Comparison of ENCODE assay signal across 4 fruit fly cellular contexts in the genomic region with DNA sequence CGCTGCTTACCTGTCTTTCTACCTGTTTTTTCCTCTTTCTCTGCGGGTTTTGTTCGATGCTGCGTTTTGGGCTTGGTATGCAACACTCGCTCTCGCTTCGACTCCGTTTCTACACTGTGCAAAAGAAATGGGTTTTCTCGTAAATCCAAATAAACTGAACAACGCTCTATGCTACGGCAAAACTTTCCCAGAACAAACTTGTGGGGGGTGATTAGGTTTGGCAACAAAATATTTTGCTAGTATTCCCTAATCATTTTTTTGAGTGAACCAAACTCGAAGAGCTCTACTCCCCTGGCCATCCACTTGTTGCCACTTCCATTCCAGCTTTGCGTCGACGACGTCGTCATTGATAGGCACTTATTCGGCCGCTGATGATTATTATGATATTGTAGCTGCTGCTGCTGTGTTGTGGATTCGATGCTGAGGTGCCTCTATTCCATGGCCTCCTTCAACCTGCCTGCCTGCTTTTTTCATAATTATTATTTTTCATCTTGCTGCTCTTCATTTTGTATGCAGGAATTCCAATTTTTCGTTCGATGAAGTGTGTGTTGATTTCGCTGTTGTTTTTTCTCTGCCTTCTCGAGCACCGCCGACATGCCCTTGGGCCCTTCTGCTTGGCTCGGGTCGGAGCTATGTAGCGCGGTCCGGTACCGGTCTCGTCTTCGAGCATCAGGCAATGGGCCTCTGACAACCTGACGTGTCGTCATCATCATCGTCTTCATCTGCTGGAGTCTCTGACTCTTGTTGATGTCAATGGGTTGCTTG.
TF ChIP-seq lines count a peak whose summit lies in the region.

No protein-coding gene starts in this region.

- no peak for TF ChIP-seq CTCF in whole organism, embryonic (GFP tag; optimal IDR thresholded peaks at IDR 0.05; lab: Kevin White, UChicago)

TF ChIP-seq in whole organism, embryonic, 481 proteins besides CTCF, POLR2A, EP300 and RAD21 (continues in another document):
- TF ChIP-seq knrl (GFP tag; IDR thresholded peaks at IDR 0.05; lab: Robert Waterston, UW; ENCODE audit: partially characterized antibody) = no peak
- peak; percentile 90 for TF ChIP-seq HLH3B (GFP tag; IDR thresholded peaks at IDR 0.05; lab: Robert Waterston, UW)
- no peak for TF ChIP-seq schlank (tag; optimal IDR thresholded peaks at IDR 0.05; lab: Kevin White, UChicago)
- peak; percentile 73 for TF ChIP-seq dysf (GFP tag; IDR thresholded peaks at IDR 0.05; lab: Robert Waterston, UW)
- peak; percentile 89 for TF ChIP-seq zf30C (GFP tag; optimal IDR thresholded peaks at IDR 0.05; lab: Kevin White, UChicago)
- TF ChIP-seq pita (GFP tag; optimal IDR thresholded peaks at IDR 0.05; lab: Kevin White, UChicago) = no peak
- TF ChIP-seq CG30431 (GFP tag; optimal IDR thresholded peaks at IDR 0.05; lab: Kevin White, UChicago) = peak; percentile 85
- TF ChIP-seq p53 (GFP tag; optimal IDR thresholded peaks at IDR 0.05; lab: Kevin White, UChicago) = peak; percentile 72
- TF ChIP-seq sim (GFP tag; IDR thresholded peaks at IDR 0.05; lab: Robert Waterston, UW) = peak; percentile 70
- peak; percentile 27 for TF ChIP-seq BtbVII (GFP tag; optimal IDR thresholded peaks at IDR 0.05; lab: Kevin White, UChicago)
- TF ChIP-seq HLHmδ (GFP tag; optimal IDR thresholded peaks at IDR 0.05; lab: Kevin White, UChicago) = no peak
- no peak for TF ChIP-seq fd3F (GFP tag; optimal IDR thresholded peaks at IDR 0.05; lab: Kevin White, UChicago)
- peak; percentile 84 for TF ChIP-seq Blimp-1 (GFP tag; optimal IDR thresholded peaks at IDR 0.05; lab: Kevin White, UChicago)
- peak; percentile 77 for TF ChIP-seq CG2875 (GFP tag; optimal IDR thresholded peaks at IDR 0.05; lab: Kevin White, UChicago)
- peak; percentile 53; the same call in 1 of the 3 replicates for TF ChIP-seq CG11695 (GFP tag; IDR thresholded peaks at IDR 0.05; lab: Robert Waterston, UW)
- peak; percentile 50 for TF ChIP-seq tx (GFP tag; optimal IDR thresholded peaks at IDR 0.05; lab: Kevin White, UChicago)
- TF ChIP-seq Mad (GFP tag; optimal IDR thresholded peaks at IDR 0.05; lab: Kevin White, UChicago) = peak; percentile 77
- TF ChIP-seq CG43689 (GFP tag; IDR thresholded peaks at IDR 0.05; lab: Robert Waterston, UW) = peak; percentile 28; the same call in 1 of the 2 replicates
- peak; percentile 97 for TF ChIP-seq Ets65A (GFP tag; lab: Kevin White, UChicago)
- TF ChIP-seq caup (GFP tag; optimal IDR thresholded peaks at IDR 0.05; lab: Kevin White, UChicago; ENCODE audit: severe bottlenecking) = peak; percentile 15

TF ChIP-seq in whole organism, prepupa, 60 proteins besides CTCF, POLR2A, EP300 and RAD21 (continues in another document):
- TF ChIP-seq spab (GFP tag; optimal IDR thresholded peaks at IDR 0.05; lab: Kevin White, UChicago) (peak; percentile 96), CG11762 (GFP tag; optimal IDR thresholded peaks at IDR 0.05; lab: Kevin White, UChicago; ENCODE audit: insufficient read depth) (peak; percentile 93), Hr38 (GFP tag; optimal IDR thresholded peaks at IDR 0.05; lab: Kevin White, UChicago) (peak; percentile 79), net (GFP tag; optimal IDR thresholded peaks at IDR 0.05; lab: Kevin White, UChicago) (peak; percentile 96), CG32006 (GFP tag; optimal IDR thresholded peaks at IDR 0.05; lab: Kevin White, UChicago) (peak; percentile 95), fkh (GFP tag; optimal IDR thresholded peaks at IDR 0.05; lab: Kevin White, UChicago) (no peak), Lpt (GFP tag; optimal IDR thresholded peaks at IDR 0.05; lab: Kevin White, UChicago) (peak; percentile 96), CG6792 (GFP tag; optimal IDR thresholded peaks at IDR 0.05; lab: Kevin White, UChicago) (peak; percentile 98), eg (GFP tag; IDR thresholded peaks at IDR 0.05; lab: Robert Waterston, UW) (peak; percentile 95), Sox102F (GFP tag; optimal IDR thresholded peaks at IDR 0.05; lab: Kevin White, UChicago) (peak; percentile 97), CG7368 (GFP tag; optimal IDR thresholded peaks at IDR 0.05; lab: Kevin White, UChicago) (peak; percentile 98), CG6808 (GFP tag; optimal IDR thresholded peaks at IDR 0.05; lab: Kevin White, UChicago) (peak; percentile 93), Eip93F (GFP tag; optimal IDR thresholded peaks at IDR 0.05; lab: Kevin White, UChicago) (peak; percentile 91), Smox (GFP tag; optimal IDR thresholded peaks at IDR 0.05; lab: Kevin White, UChicago) (peak; percentile 96), OdsH (GFP tag; optimal IDR thresholded peaks at IDR 0.05; lab: Kevin White, UChicago) (peak; percentile 97), Hr4 (GFP tag; optimal IDR thresholded peaks at IDR 0.05; lab: Kevin White, UChicago) (peak; percentile 97), CG15336 (GFP tag; IDR thresholded peaks at IDR 0.05; lab: Robert Waterston, UW) (peak; percentile 95), CG31627 (GFP tag; optimal IDR thresholded peaks at IDR 0.05; lab: Kevin White, UChicago) (peak; percentile 98), CG10631 (GFP tag; optimal IDR thresholded peaks at IDR 0.05; lab: Kevin White, UChicago) (peak; percentile 96), acj6 (GFP tag; optimal IDR thresholded peaks at IDR 0.05; lab: Kevin White, UChicago) (peak; percentile 97)

TF ChIP-seq in whole organism, pupa, 21 proteins besides CTCF, POLR2A, EP300 and RAD21:
- TF ChIP-seq CG13204 (GFP tag; optimal IDR thresholded peaks at IDR 0.05; lab: Kevin White, UChicago) (peak; percentile 89), CG10348 (GFP tag; IDR thresholded peaks at IDR 0.05; lab: Robert Waterston, UW) (0 out of 2 replicates have a peak, but pooled peaks have one; percentile 36), CG17806 (tag; optimal IDR thresholded peaks at IDR 0.05; lab: Kevin White, UChicago) (peak; percentile 96), CG12605 (GFP tag; IDR thresholded peaks at IDR 0.05; lab: Robert Waterston, UW) (peak; percentile 92), CG32121 (GFP tag; IDR thresholded peaks at IDR 0.05; lab: Robert Waterston, UW) (peak; percentile 89), CG14655 (GFP tag; optimal IDR thresholded peaks at IDR 0.05; lab: Kevin White, UChicago) (peak; percentile 93), EcR (GFP tag; optimal IDR thresholded peaks at IDR 0.05; lab: Kevin White, UChicago) (peak; percentile 65), gl (tag; optimal IDR thresholded peaks at IDR 0.05; lab: Kevin White, UChicago) (peak; percentile 93), D1 (tag; optimal IDR thresholded peaks at IDR 0.05; lab: Kevin White, UChicago) (no peak), CG34367 (tag; optimal IDR thresholded peaks at IDR 0.05; lab: Kevin White, UChicago) (peak; percentile 95), CG9948 (tag; optimal IDR thresholded peaks at IDR 0.05; lab: Kevin White, UChicago) (peak; percentile 94), CG8159 (tag; optimal IDR thresholded peaks at IDR 0.05; lab: Kevin White, UChicago) (peak; percentile 95), CG15710 (tag; optimal IDR thresholded peaks at IDR 0.05; lab: Kevin White, UChicago) (peak; percentile 96), fd96Ca (GFP tag; IDR thresholded peaks at IDR 0.05; lab: Robert Waterston, UW) (peak; percentile 96), CG4496 (GFP tag; IDR thresholded peaks at IDR 0.05; lab: Robert Waterston, UW) (peak; percentile 96), CG8301 (tag; optimal IDR thresholded peaks at IDR 0.05; lab: Kevin White, UChicago) (peak; percentile 92), rn (GFP tag; IDR thresholded peaks at IDR 0.05; lab: Robert Waterston, UW) (peak; percentile 90), Ets98B (GFP tag; IDR thresholded peaks at IDR 0.05; lab: Robert Waterston, UW) (peak; percentile 96), Pif1A (GFP tag; optimal IDR thresholded peaks at IDR 0.05; lab: Kevin White, UChicago) (peak; percentile 98), Pif1B (GFP tag; optimal IDR thresholded peaks at IDR 0.05; lab: Kevin White, UChicago) (peak; percentile 97), Snoo (tag; optimal IDR thresholded peaks at IDR 0.05; lab: Kevin White, UChicago) (peak; percentile 95)

TF ChIP-seq in whole organism, wandering third instar larva, 38 proteins besides CTCF, POLR2A, EP300 and RAD21 (continues in another document):
- TF ChIP-seq dmrt93B (GFP tag; optimal IDR thresholded peaks at IDR 0.05; lab: Kevin White, UChicago) (peak; percentile 90), CG32264 (GFP tag; optimal IDR thresholded peaks at IDR 0.05; lab: Kevin White, UChicago) (peak; percentile 91), pan (optimal IDR thresholded peaks at IDR 0.05; lab: Kevin White, UChicago) (no peak), Myc (optimal IDR thresholded peaks at IDR 0.05; lab: Kevin White, UChicago) (no peak), dsf (GFP tag; optimal IDR thresholded peaks at IDR 0.05; lab: Kevin White, UChicago; ENCODE audit: borderline replicate concordance) (peak; percentile 80), dl (GFP tag; optimal IDR thresholded peaks at IDR 0.05; lab: Kevin White, UChicago; ENCODE audit: insufficient read depth in 1 of 2, partially characterized antibody in 2 of 2) (peak in 1 of 2 experiments; percentile 10), Dif (GFP tag; optimal IDR thresholded peaks at IDR 0.05; lab: Kevin White, UChicago; ENCODE audit: partially characterized antibody) (no peak), tai (GFP tag; optimal IDR thresholded peaks at IDR 0.05; lab: Kevin White, UChicago) (no peak), usp (GFP tag; optimal IDR thresholded peaks at IDR 0.05; lab: Kevin White, UChicago) (no peak), Hnf4 (GFP tag; optimal IDR thresholded peaks at IDR 0.05; lab: Kevin White, UChicago) (peak; percentile 93), psq (GFP tag; optimal IDR thresholded peaks at IDR 0.05; lab: Kevin White, UChicago) (peak; percentile 91), CG9705 (GFP tag; optimal IDR thresholded peaks at IDR 0.05; lab: Kevin White, UChicago) (peak; percentile 76), Jra (GFP tag; optimal IDR thresholded peaks at IDR 0.05; lab: Kevin White, UChicago) (peak; percentile 86), sv (GFP tag; optimal IDR thresholded peaks at IDR 0.05; lab: Kevin White, UChicago) (peak; percentile 48), Sp1 (GFP tag; optimal IDR thresholded peaks at IDR 0.05; lab: Kevin White, UChicago) (peak; percentile 94), Abd-B (GFP tag; optimal IDR thresholded peaks at IDR 0.05; lab: Kevin White, UChicago) (no peak), sage (GFP tag; optimal IDR thresholded peaks at IDR 0.05; lab: Kevin White, UChicago) (peak; percentile 96), woc (GFP tag; optimal IDR thresholded peaks at IDR 0.05; lab: Kevin White, UChicago) (peak; percentile 97), HLH106 (tag; optimal IDR thresholded peaks at IDR 0.05; lab: Kevin White, UChicago) (peak; percentile 94), N (GFP tag; optimal IDR thresholded peaks at IDR 0.05; lab: Kevin White, UChicago) (no peak), Hr78 (GFP tag; optimal IDR thresholded peaks at IDR 0.05; lab: Kevin White, UChicago) (no peak), foxo (GFP tag; optimal IDR thresholded peaks at IDR 0.05; lab: Kevin White, UChicago) (peak; percentile 63 to 97), Dfd (GFP tag; optimal IDR thresholded peaks at IDR 0.05; lab: Kevin White, UChicago) (no peak), Mio (GFP tag; optimal IDR thresholded peaks at IDR 0.05; lab: Kevin White, UChicago) (peak; percentile 67), GATAd (GFP tag; optimal IDR thresholded peaks at IDR 0.05; lab: Kevin White, UChicago) (no peak), brk (GFP tag; optimal IDR thresholded peaks at IDR 0.05; lab: Kevin White, UChicago) (no peak)

Comparison
In these comparisons a context has a peak if more than half of its experiments do, and no peak if none do; other contexts are left out.
1. Of the 7 proteins assayed by ChIP-seq in both whole organism, embryonic and whole organism, prepupa: peak only in whole organism, embryonic: none; only in whole organism, prepupa: Hr39 and Lpt; in both: Blimp-1, CG16779, CG6854, Gug and Sox102F; in neither: 0.